Worm (Caenorhabditis elegans): ENCODE results near the gene bus-12.
A peak's percentile ranks its signal among the peaks of the same experiment; 100 is the strongest.

Gene bus-12

DNA sequence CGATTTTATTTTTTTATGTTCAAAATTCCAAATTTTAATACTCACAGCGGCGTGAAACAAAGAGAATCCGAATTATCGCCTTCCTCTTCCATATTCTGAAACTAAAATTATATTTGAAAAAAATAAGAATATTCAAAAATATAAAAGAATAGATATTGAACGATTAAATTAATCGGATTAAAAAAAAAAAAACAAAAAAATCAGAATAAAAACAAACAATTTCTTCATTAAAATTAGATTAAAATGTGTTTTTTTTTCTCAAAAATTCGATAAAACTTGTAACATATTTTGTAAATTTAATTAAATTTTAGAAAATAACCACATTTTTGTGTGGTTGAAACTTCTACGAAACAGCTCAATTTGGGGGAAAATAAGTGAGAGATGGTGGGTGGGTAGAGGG lies 26.8 kb downstream of the bus-12 start, which contains the start of gene cpsf-3:
TSS of gene cpsf-3 (minus strand) at position 101 of the 400 bp plus-strand sequence.
- no peak for TF ChIP-seq ZK546.5 (tag; optimal IDR thresholded peaks at IDR 0.05)
- no peak for TF ChIP-seq nhr-11 (tag; optimal IDR thresholded peaks at IDR 0.05)
- no peak for TF ChIP-seq elt-3 (tag; optimal IDR thresholded peaks at IDR 0.05)
- no peak for TF ChIP-seq zag-1 (tag; optimal IDR thresholded peaks at IDR 0.05)
- TF ChIP-seq unc-62 (GFP tag; optimal IDR thresholded peaks at IDR 0.05), result no peak
- no peak for TF ChIP-seq nhr-25 (tag; optimal IDR thresholded peaks at IDR 0.05)
- no peak for TF ChIP-seq aly-2 (tag; optimal IDR thresholded peaks at IDR 0.05)
- TF ChIP-seq ztf-11 (tag; optimal IDR thresholded peaks at IDR 0.05), result no peak
- no peak for TF ChIP-seq ceh-16 (tag; optimal IDR thresholded peaks at IDR 0.05)
- no peak for TF ChIP-seq sem-4 (tag; optimal IDR thresholded peaks at IDR 0.05)
- TF ChIP-seq nhr-129 (tag; optimal IDR thresholded peaks at IDR 0.05), result no peak
- TF ChIP-seq nhr-77 (tag; optimal IDR thresholded peaks at IDR 0.05), result no peak
- TF ChIP-seq nhr-23 (tag; optimal IDR thresholded peaks at IDR 0.05), result no peak
- TF ChIP-seq fos-1 (tag; optimal IDR thresholded peaks at IDR 0.05), result no peak
- no peak for TF ChIP-seq elt-1 (tag; optimal IDR thresholded peaks at IDR 0.05)

DNA sequence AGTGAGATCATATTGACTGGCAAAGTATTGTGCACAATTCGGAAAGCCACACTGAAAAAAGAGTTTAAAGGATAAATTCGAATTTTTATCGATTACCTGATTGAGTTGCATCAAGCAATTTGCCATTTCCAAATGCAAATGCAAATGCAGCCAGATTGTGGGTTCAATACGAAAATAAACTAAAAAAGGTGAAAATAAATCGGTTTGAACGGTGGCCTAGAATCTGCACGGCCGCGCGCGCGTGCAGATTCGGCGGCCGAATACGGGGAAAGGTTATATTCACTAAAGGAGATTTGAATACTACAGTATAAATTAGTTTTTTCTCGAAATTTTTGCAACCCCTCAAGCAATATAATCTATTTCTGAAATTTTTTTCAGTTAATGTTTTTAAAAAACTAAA lies 33.3 kb downstream of the bus-12 start, which contains the start of gene Y67H2A.10:
TSS of gene Y67H2A.10 (minus strand) at position 184 of the 400 bp plus-strand sequence.
- no peak for TF ChIP-seq unc-39 (tag; optimal IDR thresholded peaks at IDR 0.05)
- no peak for TF ChIP-seq gmeb-1 (tag; optimal IDR thresholded peaks at IDR 0.05)
- no peak for TF ChIP-seq lin-13 (GFP tag; optimal IDR thresholded peaks at IDR 0.05)
- no peak for TF ChIP-seq ama-1 (optimal IDR thresholded peaks at IDR 0.05)
- TF ChIP-seq ceh-82 (tag; optimal IDR thresholded peaks at IDR 0.05), result no peak
- no peak for TF ChIP-seq ztf-1 (GFP tag; conservative IDR thresholded peaks at IDR 0.05)
- TF ChIP-seq nhr-77 (tag; optimal IDR thresholded peaks at IDR 0.05), result no peak
- peak; percentile 13 for TF ChIP-seq nhr-129 (tag; optimal IDR thresholded peaks at IDR 0.05)
- TF ChIP-seq skn-1 (tag; optimal IDR thresholded peaks at IDR 0.05), result no peak
- no peak for TF ChIP-seq nhr-25 (tag; optimal IDR thresholded peaks at IDR 0.05)
- TF ChIP-seq elt-1 (tag; optimal IDR thresholded peaks at IDR 0.05), result no peak
- no peak for TF ChIP-seq nhr-23 (tag; optimal IDR thresholded peaks at IDR 0.05)
- TF ChIP-seq unc-55 (GFP tag; optimal IDR thresholded peaks at IDR 0.05), result peak; percentile 18
- no peak for TF ChIP-seq nhr-10 (tag; optimal IDR thresholded peaks at IDR 0.05)
- peak; percentile 49 for TF ChIP-seq C34F6.9 (tag; optimal IDR thresholded peaks at IDR 0.05)
- no peak for TF ChIP-seq nhr-237 (tag; optimal IDR thresholded peaks at IDR 0.05)
- no peak for TF ChIP-seq snpc-4 (tag; optimal IDR thresholded peaks at IDR 0.05)
- no peak for TF ChIP-seq fos-1 (tag; optimal IDR thresholded peaks at IDR 0.05)
- no peak for TF ChIP-seq unc-62 (GFP tag; optimal IDR thresholded peaks at IDR 0.05)
- no peak for TF ChIP-seq ztf-11 (tag; optimal IDR thresholded peaks at IDR 0.05)
- TF ChIP-seq lsy-2 (tag; optimal IDR thresholded peaks at IDR 0.05), result no peak
- no peak for TF ChIP-seq mbf-1 (tag; optimal IDR thresholded peaks at IDR 0.05)
- TF ChIP-seq zag-1 (tag; optimal IDR thresholded peaks at IDR 0.05), result no peak
- no peak for TF ChIP-seq nhr-11 (tag; optimal IDR thresholded peaks at IDR 0.05)
- TF ChIP-seq alr-1 (tag; optimal IDR thresholded peaks at IDR 0.05), result no peak

DNA sequence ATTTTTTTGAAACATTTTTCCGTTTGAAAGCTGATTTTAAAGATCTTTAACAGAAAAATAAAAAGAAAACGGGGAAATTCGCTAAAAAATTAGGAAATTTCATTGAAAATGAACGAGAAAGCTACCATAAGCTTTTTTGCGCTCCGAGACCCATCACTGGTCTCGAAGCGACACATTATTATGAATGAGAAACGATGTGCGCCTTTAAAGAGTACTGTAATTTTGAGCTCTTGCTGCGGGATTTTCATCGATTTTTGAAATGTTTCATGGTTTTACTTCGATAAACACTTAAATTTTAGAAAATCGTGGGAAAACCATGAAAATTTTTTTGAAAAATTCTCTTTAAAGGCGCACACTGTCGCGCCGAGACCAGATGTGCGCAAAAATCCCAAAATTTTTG lies 34.3 kb downstream of the bus-12 start:
- TF ChIP-seq egl-27 (tag; optimal IDR thresholded peaks at IDR 0.05) (no peak), ceh-16 (tag; optimal IDR thresholded peaks at IDR 0.05) (no peak), unc-39 (tag; optimal IDR thresholded peaks at IDR 0.05) (no peak), unc-62 (GFP tag; optimal IDR thresholded peaks at IDR 0.05) (no peak), F13H6.1 (tag; optimal IDR thresholded peaks at IDR 0.05) (no peak), nhr-23 (tag; optimal IDR thresholded peaks at IDR 0.05) (no peak), C34F6.9 (tag; optimal IDR thresholded peaks at IDR 0.05) (no peak), R02D3.7 (tag; optimal IDR thresholded peaks at IDR 0.05) (no peak), elt-1 (tag; optimal IDR thresholded peaks at IDR 0.05) (no peak), alr-1 (tag; optimal IDR thresholded peaks at IDR 0.05) (no peak), nhr-10 (tag; optimal IDR thresholded peaks at IDR 0.05) (no peak), lin-13 (GFP tag; optimal IDR thresholded peaks at IDR 0.05) (no peak), sma-3 (GFP tag; optimal IDR thresholded peaks at IDR 0.05) (no peak), sem-4 (tag; optimal IDR thresholded peaks at IDR 0.05) (no peak)

DNA sequence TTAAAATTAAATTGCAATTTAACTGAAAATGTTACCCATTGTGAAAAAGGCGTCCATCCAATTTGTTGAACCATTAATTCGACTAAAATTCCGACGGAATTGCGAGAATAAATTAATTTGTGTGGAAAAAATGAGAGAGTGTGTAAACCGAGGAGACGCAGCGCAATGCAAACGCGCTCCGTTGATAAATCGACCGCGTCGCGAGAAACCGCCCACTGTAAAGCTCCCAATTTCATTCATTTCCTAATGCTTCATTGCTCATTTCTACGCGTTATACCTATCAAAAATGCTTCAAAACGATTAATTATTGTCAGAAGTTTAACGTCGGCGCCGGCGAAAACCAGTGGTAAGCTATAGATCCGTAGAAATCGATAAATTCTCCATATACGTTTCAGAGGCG lies 41.8 kb downstream of the bus-12 start, which contains the start of the genes Y67H2A.2 and micu-1:
TSS of gene Y67H2A.2 (minus strand) at position 74 of the 400 bp plus-strand sequence.
TSS of gene micu-1 (plus strand) at position 181 of the 400 bp plus-strand sequence.
- TF ChIP-seq peb-1 (tag; optimal IDR thresholded peaks at IDR 0.05) (no peak), nhr-21 (tag; optimal IDR thresholded peaks at IDR 0.05) (peak; percentile 42), sma-3 (GFP tag; optimal IDR thresholded peaks at IDR 0.05) (peak; percentile 53), sem-4 (tag; optimal IDR thresholded peaks at IDR 0.05) (no peak), ztf-11 (tag; optimal IDR thresholded peaks at IDR 0.05) (no peak), nhr-11 (tag; optimal IDR thresholded peaks at IDR 0.05) (no peak), alr-1 (tag; optimal IDR thresholded peaks at IDR 0.05) (no peak), ceh-16 (tag; optimal IDR thresholded peaks at IDR 0.05) (no peak), sma-9 (GFP tag; optimal IDR thresholded peaks at IDR 0.05) (peak; percentile 39), sma-9 (tag; optimal IDR thresholded peaks at IDR 0.05) (no peak), elt-1 (tag; optimal IDR thresholded peaks at IDR 0.05) (no peak), C34F6.9 (tag; optimal IDR thresholded peaks at IDR 0.05) (peak; percentile 81), zag-1 (tag; optimal IDR thresholded peaks at IDR 0.05) (no peak), nhr-12 (tag; optimal IDR thresholded peaks at IDR 0.05) (no peak), unc-62 (GFP tag; optimal IDR thresholded peaks at IDR 0.05) (no peak), aly-2 (tag; optimal IDR thresholded peaks at IDR 0.05) (no peak), Y55F3AM.14 (GFP tag; optimal IDR thresholded peaks at IDR 0.05) (no peak), unc-39 (tag; optimal IDR thresholded peaks at IDR 0.05) (no peak), snpc-4 (tag; optimal IDR thresholded peaks at IDR 0.05) (peak; percentile 33), fos-1 (tag; optimal IDR thresholded peaks at IDR 0.05) (peak; percentile 4), nhr-6 (tag; optimal IDR thresholded peaks at IDR 0.05) (no peak), nhr-129 (tag; optimal IDR thresholded peaks at IDR 0.05) (peak; percentile 86), R02D3.7 (tag; optimal IDR thresholded peaks at IDR 0.05) (no peak), nhr-77 (tag; optimal IDR thresholded peaks at IDR 0.05) (no peak), blmp-1 (tag; optimal IDR thresholded peaks at IDR 0.05; ENCODE audit: insufficient read depth) (no peak), F13H6.1 (tag; optimal IDR thresholded peaks at IDR 0.05) (peak; percentile 39), crh-2 (tag; optimal IDR thresholded peaks at IDR 0.05) (peak; percentile 81), gmeb-1 (tag; optimal IDR thresholded peaks at IDR 0.05) (peak; percentile 67), lin-11 (tag; optimal IDR thresholded peaks at IDR 0.05) (peak; percentile 82), ama-1 (optimal IDR thresholded peaks at IDR 0.05) (peak; percentile 56), skn-1 (tag; optimal IDR thresholded peaks at IDR 0.05) (no peak)

Data from whole organism, L2 larva.